Fruit fly (Drosophila melanogaster) whole organism, prepupa: ENCODE data around the gene Atet.

ENCODE experiments used
- Blimp-1 ChIP-seq: fragments of 200-800 bp; sonication (Bioruptor generic); optimal IDR thresholded peaks from 3 replicates; lab custom pipeline; 2017; ENCODE audit warnings: missing biosample characterization, missing genetic modification characterization, mild to moderate bottlenecking, moderate library complexity, missing genetic modification reagents
- CG10631 ChIP-seq: fragments of 200-800 bp; sonication (Bioruptor generic); optimal IDR thresholded peaks from 2 replicates; lab custom pipeline; 2016; ENCODE audit warnings: missing biosample characterization, missing genetic modification characterization
- CG10669 ChIP-seq: fragments of 200-800 bp; sonication (Bioruptor generic); optimal IDR thresholded peaks from 3 replicates; lab custom pipeline; 2018; ENCODE audit warnings: missing biosample characterization, mild to moderate bottlenecking, missing genetic modification characterization, moderate library complexity
- CG11762 ChIP-seq: fragments of 200-800 bp; sonication (Bioruptor generic); optimal IDR thresholded peaks from 3 replicates; lab custom pipeline; 2016; ENCODE audit warnings: missing biosample characterization, missing genetic modification characterization; ENCODE audit not compliant: insufficient read depth
- CG11902 ChIP-seq: fragments of 200-800 bp; sonication (Bioruptor generic); optimal IDR thresholded peaks from 3 replicates; lab custom pipeline; 2016; ENCODE audit warnings: missing biosample characterization, missing genetic modification characterization
- CG15336 ChIP-seq: fragments of 200-800 bp; sonication (Bioruptor generic); IDR thresholded peaks from 2 replicates; pipeline ENCODE4 v1.3.6; 2022; ENCODE audit warnings: missing biosample characterization, missing genetic modification characterization
- CG16779 ChIP-seq: fragments of 200-800 bp; sonication (Bioruptor generic); optimal IDR thresholded peaks from 3 replicates; lab custom pipeline; 2017; ENCODE audit warnings: missing biosample characterization, mild to moderate bottlenecking, missing genetic modification characterization
- CG3032 ChIP-seq: fragments of 200-800 bp; optimal IDR thresholded peaks from 2 replicates; lab custom pipeline; 2019; ENCODE audit warnings: missing biosample characterization, mild to moderate bottlenecking, missing genetic modification characterization, moderate library complexity
- CG31627 ChIP-seq: fragments of 200-800 bp; sonication (Bioruptor generic); optimal IDR thresholded peaks from 3 replicates; lab custom pipeline; 2016; ENCODE audit warnings: missing biosample characterization, missing genetic modification characterization
- CG34406 ChIP-seq: fragments of 200-800 bp; sonication (Bioruptor generic); optimal IDR thresholded peaks from 3 replicates; lab custom pipeline; 2016; ENCODE audit warnings: missing biosample characterization, missing genetic modification characterization
- CG4318 ChIP-seq: fragments of 200-800 bp; sonication (Bioruptor generic); optimal IDR thresholded peaks from 3 replicates; lab custom pipeline; 2017; ENCODE audit warnings: missing biosample characterization, mild to moderate bottlenecking, missing genetic modification characterization
- CG6163 ChIP-seq: fragments of 200-800 bp; sonication (Bioruptor generic); IDR thresholded peaks from 3 replicates; pipeline ENCODE4 v1.3.6; 2022; ENCODE audit warnings: missing biosample characterization, missing genetic modification characterization
- CG6276 ChIP-seq: fragments of 200-800 bp; sonication (Bioruptor generic); optimal IDR thresholded peaks from 2 replicates; lab custom pipeline; 2017; ENCODE audit warnings: missing biosample characterization, mild to moderate bottlenecking, missing genetic modification characterization
- CG6792 ChIP-seq: fragments of 200-800 bp; sonication (Bioruptor generic); optimal IDR thresholded peaks from 3 replicates; lab custom pipeline; 2016; ENCODE audit warnings: missing biosample characterization, missing genetic modification characterization
- CG6808 ChIP-seq: fragments of 200-800 bp; sonication (Bioruptor generic); optimal IDR thresholded peaks from 3 replicates; lab custom pipeline; 2017; ENCODE audit warnings: missing biosample characterization, missing genetic modification characterization, mild to moderate bottlenecking, moderate library complexity, missing genetic modification reagents
- CG6854 ChIP-seq: fragments of 200-800 bp; sonication (Bioruptor generic); optimal IDR thresholded peaks from 2 replicates; lab custom pipeline; 2017; ENCODE audit warnings: missing biosample characterization, mild to moderate bottlenecking, missing genetic modification characterization
- CG8119 ChIP-seq: fragments of 200-800 bp; sonication (Bioruptor generic); IDR thresholded peaks from 3 replicates; pipeline ENCODE4 v1.3.6; 2022; ENCODE audit warnings: missing biosample characterization, missing genetic modification characterization
- CG8632 ChIP-seq: fragments of 200-800 bp; sonication (Bioruptor generic); optimal IDR thresholded peaks from 3 replicates; lab custom pipeline; 2016; ENCODE audit warnings: missing biosample characterization, missing genetic modification characterization
- CG9139 ChIP-seq: fragments of 200-800 bp; sonication (Bioruptor generic); optimal IDR thresholded peaks from 3 replicates; lab custom pipeline; 2017; ENCODE audit warnings: missing biosample characterization, mild to moderate bottlenecking, missing genetic modification characterization
- Eip78C ChIP-seq: fragments of 200-800 bp; sonication (Bioruptor generic); peaks from one replicate; lab custom pipeline; 2016; ENCODE audit warnings: missing biosample characterization, missing genetic modification characterization
- Eip93F ChIP-seq: fragments of 200-800 bp; sonication (Bioruptor generic); optimal IDR thresholded peaks from 2 replicates; lab custom pipeline; 2016; ENCODE audit warnings: missing biosample characterization, mild to moderate bottlenecking, missing genetic modification characterization
- Ets21C ChIP-seq: fragments of 200-800 bp; sonication (Bioruptor generic); optimal IDR thresholded peaks from 3 replicates; lab custom pipeline; 2016; ENCODE audit warnings: missing biosample characterization, missing genetic modification characterization
- Ets96B ChIP-seq: fragments of 200-800 bp; optimal IDR thresholded peaks from 2 replicates; lab custom pipeline; 2019; ENCODE audit warnings: missing biosample characterization, mild to moderate bottlenecking, missing genetic modification characterization, moderate library complexity
- Gug ChIP-seq: fragments of 200-800 bp; sonication (Bioruptor generic); IDR thresholded peaks from 2 replicates; pipeline ENCODE4 v1.3.6; 2022; ENCODE audit warnings: missing biosample characterization, missing genetic modification characterization
- Hr38 ChIP-seq: sonication (Bioruptor generic); optimal IDR thresholded peaks from 2 replicates; lab custom pipeline; 2016; ENCODE audit warnings: missing biosample characterization, missing genetic modification characterization
- Hr39 ChIP-seq: fragments of 200-800 bp; sonication (Bioruptor generic); optimal IDR thresholded peaks from 2 replicates; lab custom pipeline; 2016; ENCODE audit warnings: missing biosample characterization, missing genetic modification characterization
- Hr4 ChIP-seq: fragments of 200-800 bp; sonication (Bioruptor generic); optimal IDR thresholded peaks from 3 replicates; lab custom pipeline; 2016; ENCODE audit warnings: missing biosample characterization, missing genetic modification characterization
- Lpt ChIP-seq: fragments of 200-800 bp; sonication (Bioruptor generic); optimal IDR thresholded peaks from 3 replicates; lab custom pipeline; 2016; ENCODE audit warnings: missing biosample characterization, missing genetic modification characterization
- Met ChIP-seq: fragments of 200-800 bp; sonication (Bioruptor generic); optimal IDR thresholded peaks from 3 replicates; lab custom pipeline; 2016; ENCODE audit warnings: missing biosample characterization, missing genetic modification characterization
- OdsH ChIP-seq: fragments of 200-800 bp; sonication (Bioruptor generic); optimal IDR thresholded peaks from 3 replicates; lab custom pipeline; 2016; ENCODE audit warnings: missing biosample characterization, missing genetic modification characterization
- Sox14 ChIP-seq: fragments of 200-800 bp; sonication (Bioruptor generic); optimal IDR thresholded peaks from 3 replicates; lab custom pipeline; 2016; ENCODE audit warnings: missing biosample characterization, missing genetic modification characterization
- Sox15 ChIP-seq: fragments of 200-800 bp; sonication (Bioruptor generic); optimal IDR thresholded peaks from 3 replicates; lab custom pipeline; 2016; ENCODE audit warnings: missing biosample characterization, missing genetic modification characterization
- acj6 ChIP-seq: fragments of 200-800 bp; sonication (Bioruptor generic); optimal IDR thresholded peaks from 3 replicates; lab custom pipeline; 2016; ENCODE audit warnings: missing biosample characterization, missing genetic modification characterization
- cyc ChIP-seq: fragments of 200-800 bp; sonication (Bioruptor generic); optimal IDR thresholded peaks from 3 replicates; lab custom pipeline; 2016; ENCODE audit warnings: missing biosample characterization, missing genetic modification characterization
- dac ChIP-seq: fragments of 200-800 bp; sonication (Bioruptor generic); optimal IDR thresholded peaks from 2 replicates; lab custom pipeline; 2017; ENCODE audit warnings: missing biosample characterization, mild to moderate bottlenecking, missing genetic modification characterization
- dsx ChIP-seq: fragments of 200-800 bp; optimal IDR thresholded peaks from 3 replicates; lab custom pipeline; 2019; ENCODE audit warnings: missing biosample characterization, mild to moderate bottlenecking, missing genetic modification characterization, moderate library complexity; ENCODE audit not compliant: poor library complexity, severe bottlenecking
- eg ChIP-seq: fragments of 200-800 bp; sonication (Bioruptor generic); IDR thresholded peaks from 3 replicates; pipeline ENCODE4 v1.3.6; 2022; ENCODE audit warnings: missing biosample characterization, missing genetic modification characterization
- lz ChIP-seq: fragments of 200-800 bp; sonication (Bioruptor generic); optimal IDR thresholded peaks from 3 replicates; lab custom pipeline; 2016; ENCODE audit warnings: missing biosample characterization, missing genetic modification characterization
- net ChIP-seq: fragments of 200-800 bp; sonication (Bioruptor generic); optimal IDR thresholded peaks from 3 replicates; lab custom pipeline; 2016; ENCODE audit warnings: missing biosample characterization, missing genetic modification characterization
- pdm3 ChIP-seq: fragments of 200-800 bp; sonication (Bioruptor generic); optimal IDR thresholded peaks from 3 replicates; lab custom pipeline; 2016; ENCODE audit warnings: missing biosample characterization, missing genetic modification characterization
- ss ChIP-seq, 2 experiments: fragments of 200-800 bp; sonication (Bioruptor generic); optimal IDR thresholded peaks; 2 replicates in 1 of 2; 3 replicates in 1 of 2; lab custom pipeline; 2017 to 2018; ENCODE audit warnings: mild to moderate bottlenecking in 2 of 2, missing biosample characterization in 2 of 2, missing genetic modification characterization in 2 of 2, moderate library complexity in 1 of 2
- svp ChIP-seq: fragments of 200-800 bp; sonication (Bioruptor generic); peaks from one replicate; lab custom pipeline; 2016; ENCODE audit warnings: missing biosample characterization, missing genetic modification characterization
- vri ChIP-seq: fragments of 200-800 bp; sonication (Bioruptor generic); optimal IDR thresholded peaks from 3 replicates; lab custom pipeline; 2016; ENCODE audit warnings: missing biosample characterization, mild to moderate bottlenecking, missing genetic modification characterization

Atet gene

DNA sequence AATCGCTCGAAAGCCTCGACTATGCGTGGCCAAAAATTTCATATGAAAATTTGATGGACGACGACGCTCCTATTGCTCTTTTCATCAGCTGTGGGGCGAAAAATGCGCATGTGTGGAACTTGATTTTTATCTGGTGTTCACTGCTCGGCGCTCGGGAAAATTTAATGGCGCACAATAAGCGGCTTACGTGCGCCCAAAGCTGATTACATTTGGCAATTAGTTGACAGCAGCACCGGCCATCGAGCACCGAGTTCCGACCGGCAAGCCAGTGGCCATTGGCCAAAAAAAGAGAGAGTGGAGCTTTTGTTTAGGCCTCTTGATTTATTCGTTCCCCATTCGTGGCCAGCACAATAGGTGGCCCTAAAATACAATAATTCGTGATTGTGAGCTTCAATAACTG lies 38.1 kb upstream of the Atet start:
- TF ChIP-seq CG10631 (no peak), net (GFP tag; lab: Kevin White, UChicago) (no peak), CG16779 (tag; lab: Kevin White, UChicago) (no peak), Ets21C (GFP tag; lab: Kevin White, UChicago) (no peak), Sox15 (GFP tag; lab: Kevin White, UChicago) (no peak), Lpt (GFP tag; lab: Kevin White, UChicago) (no peak), CG8632 (GFP tag; lab: Kevin White, UChicago) (no peak), CG6792 (GFP tag; lab: Kevin White, UChicago) (no peak), svp (GFP tag; lab: Kevin White, UChicago) (no peak), CG4318 (GFP tag; lab: Kevin White, UChicago) (no peak), CG15336 (GFP tag; lab: Robert Waterston, UW) (no peak), eg (GFP tag; lab: Robert Waterston, UW) (no peak), Gug (no peak), CG11902 (GFP tag; lab: Kevin White, UChicago) (no peak), OdsH (no peak), lz (GFP tag; lab: Kevin White, UChicago) (no peak), Ets96B (tag; lab: Kevin White, UChicago) (no peak), Hr4 (no peak), vri (GFP tag; lab: Kevin White, UChicago) (no peak)

DNA sequence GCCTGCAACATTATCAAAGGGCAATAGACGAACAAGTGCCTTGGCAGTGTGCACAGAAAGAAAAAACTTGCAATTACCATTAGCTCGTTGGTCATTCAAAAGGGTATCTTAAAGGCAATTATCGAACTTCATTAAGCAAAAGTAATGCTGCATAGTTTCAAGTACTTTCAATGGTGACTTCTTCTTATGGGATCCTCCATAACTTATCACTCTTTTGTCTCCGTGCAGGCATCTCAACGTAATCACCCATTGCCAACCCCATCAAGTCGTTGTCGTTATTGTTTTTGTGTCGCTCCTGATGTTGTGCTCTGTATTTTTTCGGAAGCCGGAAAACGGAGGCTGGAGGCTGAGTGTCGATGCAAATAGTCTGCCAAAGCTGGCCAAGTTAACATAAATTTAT lies 36.8 kb upstream of the Atet start:
- TF ChIP-seq CG10669 = peak; percentile 7
- TF ChIP-seq Eip78C (GFP tag; lab: Kevin White, UChicago) = peak; percentile 62
- TF ChIP-seq CG34406 (GFP tag; lab: Kevin White, UChicago) = no peak
- TF ChIP-seq Sox14 (GFP tag; lab: Kevin White, UChicago) = no peak
- TF ChIP-seq dac (GFP tag; lab: Kevin White, UChicago) = no peak
- TF ChIP-seq CG9139 = no peak
- TF ChIP-seq Sox15 (GFP tag; lab: Kevin White, UChicago) = no peak
- no peak for TF ChIP-seq cyc (GFP tag; lab: Kevin White, UChicago)
- TF ChIP-seq acj6 (GFP tag; lab: Kevin White, UChicago) = no peak
- TF ChIP-seq Hr38 = no peak
- TF ChIP-seq pdm3 (GFP tag; lab: Kevin White, UChicago) = peak; percentile 9
- TF ChIP-seq vri (GFP tag; lab: Kevin White, UChicago) = no peak
- no peak for TF ChIP-seq CG8119
- TF ChIP-seq CG6808 (GFP tag; lab: Kevin White, UChicago) = no peak
- no peak for TF ChIP-seq Hr39 (GFP tag; lab: Kevin White, UChicago)
- no peak for TF ChIP-seq CG15336 (GFP tag; lab: Robert Waterston, UW)
- no peak for TF ChIP-seq CG6276 (GFP tag; lab: Kevin White, UChicago)
- peak; percentile 30 for TF ChIP-seq Ets96B (tag; lab: Kevin White, UChicago)
- no peak for TF ChIP-seq lz (GFP tag; lab: Kevin White, UChicago)
- 0 out of 3 replicates have a peak, but pooled peaks have one; percentile 22 for TF ChIP-seq CG6163 (GFP tag; lab: Robert Waterston, UW)
- TF ChIP-seq svp (GFP tag; lab: Kevin White, UChicago) = peak; percentile 67
- TF ChIP-seq dsx (GFP tag; lab: Kevin White, UChicago) = peak; percentile 18
- TF ChIP-seq ss (GFP tag; optimal IDR thresholded peaks at IDR 0.05; lab: Kevin White, UChicago) = peak in 1 of 2 experiments; percentile 6
- no peak for TF ChIP-seq CG11762 (GFP tag; lab: Kevin White, UChicago)
- TF ChIP-seq Blimp-1 = no peak
- peak; percentile 24 for TF ChIP-seq CG10631
- 0 out of 3 replicates have a peak, but pooled peaks have one; percentile 13 for TF ChIP-seq eg (GFP tag; lab: Robert Waterston, UW)
- TF ChIP-seq Eip93F (GFP tag; lab: Kevin White, UChicago) = no peak
- TF ChIP-seq Met (GFP tag; lab: Kevin White, UChicago) = peak; percentile 35
- TF ChIP-seq CG6854 (GFP tag; lab: Kevin White, UChicago) = no peak
- peak; percentile 20 for TF ChIP-seq CG3032
- no peak for TF ChIP-seq CG31627 (GFP tag; lab: Kevin White, UChicago)
- TF ChIP-seq, all 60 proteins: peak for 12
